Worm (Caenorhabditis elegans): ENCODE measurements around the gene oac-22.

The oac-22 gene

ce11 chrIV:3915296-3915695, 29.8 kb downstream of the oac-22 start, which contains the start of gene srz-20:
Gene srz-20, plus strand, starts transcription at chrIV:3915596.
- no peak for TF ChIP-seq ZK546.5 (tag; optimal IDR thresholded peaks at IDR 0.05)
- TF ChIP-seq lin-39 (tag; optimal IDR thresholded peaks at IDR 0.05) = no peak
- TF ChIP-seq ceh-82 (tag; optimal IDR thresholded peaks at IDR 0.05) = no peak
- no peak for TF ChIP-seq mab-5 (tag; optimal IDR thresholded peaks at IDR 0.05)
- no peak for TF ChIP-seq skn-1 (tag; optimal IDR thresholded peaks at IDR 0.05)
- TF ChIP-seq snpc-4 (tag; optimal IDR thresholded peaks at IDR 0.05) = no peak
- no peak for TF ChIP-seq nhr-12 (tag; optimal IDR thresholded peaks at IDR 0.05)
- TF ChIP-seq nhr-21 (tag; optimal IDR thresholded peaks at IDR 0.05) = no peak
- no peak for TF ChIP-seq elt-1 (tag; optimal IDR thresholded peaks at IDR 0.05)
- no peak for TF ChIP-seq nhr-25 (tag; optimal IDR thresholded peaks at IDR 0.05)
- no peak for TF ChIP-seq mdl-1 (tag; optimal IDR thresholded peaks at IDR 0.05)
- no peak for TF ChIP-seq elt-3 (tag; optimal IDR thresholded peaks at IDR 0.05)
- TF ChIP-seq ztf-1 (GFP tag; conservative IDR thresholded peaks at IDR 0.05) = no peak
- TF ChIP-seq gmeb-1 (tag; optimal IDR thresholded peaks at IDR 0.05) = no peak
- no peak for TF ChIP-seq egl-27 (tag; optimal IDR thresholded peaks at IDR 0.05)
- TF ChIP-seq blmp-1 (tag; optimal IDR thresholded peaks at IDR 0.05; ENCODE audit: insufficient read depth) = no peak
- TF ChIP-seq ztf-11 (tag; optimal IDR thresholded peaks at IDR 0.05) = no peak
- TF ChIP-seq nhr-237 (tag; optimal IDR thresholded peaks at IDR 0.05) = no peak
- TF ChIP-seq ceh-16 (tag; optimal IDR thresholded peaks at IDR 0.05) = no peak

- no peak for TF ChIP-seq nhr-6 (tag; optimal IDR thresholded peaks at IDR 0.05)
Observed at ce11 chrIV:3917405-3917804, 31.9 kb downstream of the oac-22 start, which contains the start of gene F56D6.14. Gene F56D6.14, plus strand, starts transcription at chrIV:3917705.

DNA sequence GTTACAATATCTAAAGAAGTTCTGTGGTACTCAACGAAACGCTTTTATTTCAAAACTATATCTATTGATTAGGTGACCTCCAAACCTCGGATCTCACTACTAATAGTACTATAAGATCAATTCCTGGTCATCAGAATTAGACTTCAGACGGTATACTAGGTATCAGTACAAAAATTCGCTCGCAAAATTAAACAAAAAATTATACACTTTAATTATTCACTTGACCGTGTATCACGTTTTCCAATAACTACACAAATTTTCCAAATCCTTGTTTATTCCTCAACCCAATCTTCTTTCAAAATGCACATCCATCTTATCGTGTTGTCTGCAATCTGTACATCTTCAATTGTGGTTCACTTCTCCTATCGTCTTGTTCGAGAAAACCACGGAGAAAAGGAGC, 32.7 kb downstream of the oac-22 start, which contains the start of gene F56D6.23:
Gene F56D6.23, plus strand, starts transcription at position 301 of the 400 bp plus-strand sequence.
- TF ChIP-seq nhr-25 (tag; optimal IDR thresholded peaks at IDR 0.05) (no peak), nhr-6 (tag; optimal IDR thresholded peaks at IDR 0.05) (no peak), nhr-23 (tag; optimal IDR thresholded peaks at IDR 0.05) (no peak), unc-39 (tag; optimal IDR thresholded peaks at IDR 0.05) (no peak), nhr-10 (tag; optimal IDR thresholded peaks at IDR 0.05) (no peak), lin-39 (tag; optimal IDR thresholded peaks at IDR 0.05) (no peak), fos-1 (tag; optimal IDR thresholded peaks at IDR 0.05) (no peak), nhr-11 (tag; optimal IDR thresholded peaks at IDR 0.05) (no peak), elt-3 (tag; optimal IDR thresholded peaks at IDR 0.05) (no peak), snpc-4 (tag; optimal IDR thresholded peaks at IDR 0.05) (no peak), lsy-2 (tag; optimal IDR thresholded peaks at IDR 0.05) (no peak), nhr-237 (tag; optimal IDR thresholded peaks at IDR 0.05) (no peak), sma-3 (GFP tag; optimal IDR thresholded peaks at IDR 0.05) (no peak), nhr-21 (tag; optimal IDR thresholded peaks at IDR 0.05) (no peak), C34F6.9 (tag; optimal IDR thresholded peaks at IDR 0.05) (no peak), ama-1 (optimal IDR thresholded peaks at IDR 0.05) (no peak), nhr-129 (tag; optimal IDR thresholded peaks at IDR 0.05) (no peak)

DNA sequence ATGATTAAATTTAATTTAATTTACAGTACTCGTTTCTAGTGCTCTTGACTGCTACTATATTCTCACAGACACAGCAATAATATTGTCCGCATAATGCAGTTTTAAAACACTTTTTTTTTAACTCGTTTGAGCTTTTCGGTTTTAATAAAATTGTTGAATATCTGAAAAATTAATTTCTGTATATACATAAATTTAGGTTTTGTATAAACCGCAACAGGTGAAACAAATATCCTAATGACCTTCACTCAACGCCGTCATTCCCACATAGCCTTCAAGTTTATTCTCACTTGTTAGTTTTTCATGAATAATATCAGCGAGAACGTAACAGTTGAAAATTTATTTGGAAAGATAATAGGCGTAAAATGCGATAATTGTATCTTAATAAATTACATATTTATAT, 34.0 kb downstream of the oac-22 start, which contains the start of gene srz-19:
Gene srz-19, plus strand, starts transcription at position 301 of the 400 bp plus-strand sequence.
- TF ChIP-seq C34F6.9 (tag; optimal IDR thresholded peaks at IDR 0.05) (no peak), nhr-129 (tag; optimal IDR thresholded peaks at IDR 0.05) (no peak), nhr-237 (tag; optimal IDR thresholded peaks at IDR 0.05) (no peak), unc-39 (tag; optimal IDR thresholded peaks at IDR 0.05) (no peak)

DNA sequence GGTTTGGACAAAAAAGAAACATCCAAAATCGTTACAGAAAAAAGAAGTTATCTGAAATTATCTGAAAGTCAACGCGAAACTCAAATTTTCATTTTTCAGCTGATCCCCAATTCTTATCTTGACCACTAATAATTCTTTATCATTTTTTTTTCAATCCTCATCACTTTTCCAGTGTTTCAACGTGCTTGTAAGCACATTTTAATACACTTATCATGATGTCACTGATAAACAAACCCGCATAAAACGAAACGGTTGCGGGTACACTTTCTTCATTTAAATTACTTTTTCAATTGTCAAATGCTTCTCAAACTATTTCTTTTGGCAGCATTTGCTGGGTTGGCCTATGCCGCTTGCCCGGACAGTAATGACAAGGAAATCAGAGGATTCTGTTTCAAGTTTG, 36.4 kb downstream of the oac-22 start, which contains the start of gene clec-67:
Gene clec-67, plus strand, starts transcription at position 268 of the 400 bp plus-strand sequence.
- TF ChIP-seq sma-9 (GFP tag; optimal IDR thresholded peaks at IDR 0.05) = peak; percentile 40
- no peak for TF ChIP-seq sma-9 (tag; optimal IDR thresholded peaks at IDR 0.05)
- TF ChIP-seq ceh-82 (tag; optimal IDR thresholded peaks at IDR 0.05) = no peak
- peak; percentile 79 for TF ChIP-seq fos-1 (tag; optimal IDR thresholded peaks at IDR 0.05)

- TF ChIP-seq sma-3 (GFP tag; optimal IDR thresholded peaks at IDR 0.05) = no peak
- TF ChIP-seq skn-1 (tag; optimal IDR thresholded peaks at IDR 0.05) = no peak
- TF ChIP-seq ZK546.5 (tag; optimal IDR thresholded peaks at IDR 0.05) = no peak
- TF ChIP-seq ztf-1 (GFP tag; conservative IDR thresholded peaks at IDR 0.05) = no peak
- no peak for TF ChIP-seq ceh-82 (tag; optimal IDR thresholded peaks at IDR 0.05)
- TF ChIP-seq R02D3.7 (tag; optimal IDR thresholded peaks at IDR 0.05) = no peak
- TF ChIP-seq F13H6.1 (tag; optimal IDR thresholded peaks at IDR 0.05) = no peak
- no peak for TF ChIP-seq peb-1 (tag; optimal IDR thresholded peaks at IDR 0.05)
- TF ChIP-seq sma-9 (GFP tag; optimal IDR thresholded peaks at IDR 0.05) = no peak
- TF ChIP-seq sma-9 (tag; optimal IDR thresholded peaks at IDR 0.05) = no peak
- TF ChIP-seq egl-27 (tag; optimal IDR thresholded peaks at IDR 0.05) = no peak
- TF ChIP-seq nhr-237 (tag; optimal IDR thresholded peaks at IDR 0.05) = no peak
- no peak for TF ChIP-seq nhr-25 (tag; optimal IDR thresholded peaks at IDR 0.05)
Observed at ce11 chrIV:3926117-3926516, 40.6 kb downstream of the oac-22 start, which contains the start of gene clec-68. Gene clec-68, plus strand, starts transcription at chrIV:3926417.
